Worm (Caenorhabditis elegans) whole organism, L1 larva: Measurements from ENCODE around the gene F53A9.9.
"Not testable (repeated sequence)": the region's sequence is repeated elsewhere in the genome, so short reads cannot be mapped to it uniquely, and the experiment has no call there.

Experiments
- C04F5.9 ChIP-seq: sonication (generic microtip); optimal IDR thresholded peaks from 2 replicates; lab custom pipeline; 2016; ENCODE audit warnings: missing genetic modification characterization, missing compliant biosample characterization
- aha-1 ChIP-seq: fragments of 150-350 bp; optimal IDR thresholded peaks from 2 replicates; lab custom pipeline; 2014; ENCODE audit warnings: missing biosample characterization, missing genetic modification characterization
- alr-1 ChIP-seq: fragments of 200-800 bp; sonication (Bioruptor generic); optimal IDR thresholded peaks from 2 replicates; lab custom pipeline; 2018; ENCODE audit warnings: borderline replicate concordance, mild to moderate bottlenecking, missing genetic modification characterization, missing compliant biosample characterization
- aly-2 ChIP-seq: fragments of 150-350 bp; optimal IDR thresholded peaks from 2 replicates; lab custom pipeline; 2014; ENCODE audit warnings: missing biosample characterization, missing genetic modification characterization
- ama-1 ChIP-seq: fragments of 150-350 bp; optimal IDR thresholded peaks from 2 replicates; lab custom pipeline; 2014
- ceh-63 ChIP-seq: fragments of 200-800 bp; sonication (Bioruptor generic); optimal IDR thresholded peaks from 2 replicates; lab custom pipeline; 2018; ENCODE audit warnings: mild to moderate bottlenecking, missing genetic modification characterization, missing compliant biosample characterization
- ceh-8 ChIP-seq: fragments of 200-800 bp; sonication (Bioruptor generic); optimal IDR thresholded peaks from 2 replicates; lab custom pipeline; 2018; ENCODE audit warnings: mild to moderate bottlenecking, missing genetic modification characterization, moderate library complexity, missing compliant biosample characterization
- ceh-82 ChIP-seq, 3 experiments: fragments of 150-350 bp in 1 of 3; sonication (generic microtip) in 2 of 3; optimal IDR thresholded peaks; 2 replicates each; lab custom pipeline; 2014 to 2017; ENCODE audit warnings: missing biosample characterization in 3 of 3, missing genetic modification characterization in 3 of 3
- ceh-88 ChIP-seq: fragments of 200-800 bp; sonication (Bioruptor generic); IDR thresholded peaks from 2 replicates; pipeline ENCODE4 v1.3.6; 2022; ENCODE audit warnings: missing genetic modification characterization, missing compliant biosample characterization
- ceh-90 ChIP-seq: sonication (generic microtip); optimal IDR thresholded peaks from 2 replicates; lab custom pipeline; 2016; ENCODE audit warnings: missing genetic modification characterization, missing compliant biosample characterization
- dpl-1 ChIP-seq, 3 experiments: fragments of 150-350 bp in 2 of 3; sonication (generic microtip) in 1 of 3; optimal IDR thresholded peaks; 2 replicates each; lab custom pipeline; 2014 to 2017; ENCODE audit warnings: missing biosample characterization in 3 of 3, missing genetic modification characterization in 3 of 3, missing genetic modification reagents in 3 of 3
- efl-1 ChIP-seq, 4 experiments: fragments of 150-350 bp; optimal IDR thresholded peaks in 3 of 4; peaks in 1 of 4; 1 replicate in 1 of 4; 2 replicates in 3 of 4; lab custom pipeline; 2014; ENCODE audit warnings: missing biosample characterization in 2 of 4, missing genetic modification characterization in 2 of 4, missing genetic modification reagents in 2 of 4
- egl-27 ChIP-seq, 2 experiments: fragments of 150-350 bp in 1 of 2; sonication (generic microtip); optimal IDR thresholded peaks; 3 replicates each; lab custom pipeline; 2017 to 2018; ENCODE audit warnings: missing biosample characterization in 2 of 2, missing genetic modification characterization in 2 of 2, missing genetic modification reagents in 2 of 2
- elt-3 ChIP-seq, 6 experiments: fragments of 150-350 bp in 1 of 6; sonication (generic microtip); optimal IDR thresholded peaks; 2 replicates each; lab custom pipeline; 2017 to 2018; ENCODE audit warnings: missing biosample characterization in 6 of 6, missing genetic modification characterization in 6 of 6, inconsistent platforms in 1 of 6
- ets-5 ChIP-seq: fragments of 200-800 bp; sonication (Bioruptor generic); IDR thresholded peaks from 2 replicates; pipeline ENCODE4 v1.3.6; 2022; ENCODE audit warnings: missing genetic modification characterization, missing compliant biosample characterization
- fkh-4 ChIP-seq: sonication (generic microtip); optimal IDR thresholded peaks from 2 replicates; lab custom pipeline; 2016; ENCODE audit warnings: missing compliant biosample characterization, missing genetic modification characterization, borderline replicate concordance
- fkh-8 ChIP-seq: sonication (generic microtip); optimal IDR thresholded peaks from 2 replicates; lab custom pipeline; 2016; ENCODE audit warnings: mild to moderate bottlenecking, missing genetic modification characterization, missing compliant biosample characterization
- hpl-2 ChIP-seq: fragments of 150-350 bp; optimal IDR thresholded peaks from 2 replicates; lab custom pipeline; 2014; ENCODE audit warnings: missing biosample characterization, missing genetic modification reagents, missing genetic modification characterization
- lin-13 ChIP-seq: fragments of 150-350 bp; optimal IDR thresholded peaks from 2 replicates; lab custom pipeline; 2014; ENCODE audit warnings: missing biosample characterization, missing genetic modification reagents, missing genetic modification characterization
- lin-14 ChIP-seq: fragments of 200-800 bp; sonication (Bioruptor generic); optimal IDR thresholded peaks from 2 replicates; lab custom pipeline; 2018; ENCODE audit warnings: mild to moderate bottlenecking, missing genetic modification characterization, moderate library complexity, missing compliant biosample characterization
- lin-39 ChIP-seq: fragments of 150-350 bp; optimal IDR thresholded peaks from 2 replicates; lab custom pipeline; 2014; ENCODE audit warnings: missing biosample characterization, missing genetic modification reagents, missing genetic modification characterization
- lir-3 ChIP-seq: sonication (generic microtip); optimal IDR thresholded peaks from 2 replicates; lab custom pipeline; 2016; ENCODE audit warnings: mild to moderate bottlenecking, missing genetic modification characterization, moderate library complexity, missing compliant biosample characterization; ENCODE audit not compliant: poor library complexity
- lsy-2 ChIP-seq, 2 experiments: fragments of 150-350 bp; optimal IDR thresholded peaks; 2 replicates each; lab custom pipeline; 2014; ENCODE audit warnings: missing biosample characterization in 2 of 2, missing genetic modification characterization in 2 of 2
- mdl-1 ChIP-seq, 2 experiments: fragments of 150-350 bp; optimal IDR thresholded peaks; 2 replicates each; lab custom pipeline; 2014 to 2017; ENCODE audit warnings: missing biosample characterization in 2 of 2, missing genetic modification characterization in 2 of 2, inconsistent platforms in 1 of 2
- mep-1 ChIP-seq: fragments of 150-350 bp; optimal IDR thresholded peaks from 2 replicates; lab custom pipeline; 2014; ENCODE audit warnings: missing biosample characterization, missing genetic modification characterization
- nhr-11 ChIP-seq: fragments of 150-350 bp; optimal IDR thresholded peaks from 2 replicates; lab custom pipeline; 2014; ENCODE audit warnings: missing biosample characterization, missing genetic modification characterization
- nhr-12 ChIP-seq: sonication (generic microtip); optimal IDR thresholded peaks from 2 replicates; lab custom pipeline; 2017; ENCODE audit warnings: missing biosample characterization, missing genetic modification characterization
- nhr-19 ChIP-seq: fragments of 200-800 bp; sonication (Bioruptor generic); conservative IDR thresholded peaks from 2 replicates; pipeline ENCODE4 v1.3.6; 2022; ENCODE audit warnings: missing genetic modification characterization, missing compliant biosample characterization
- nhr-20 ChIP-seq: sonication (generic microtip); optimal IDR thresholded peaks from 2 replicates; lab custom pipeline; 2016; ENCODE audit warnings: mild to moderate bottlenecking, missing genetic modification characterization, missing compliant biosample characterization
- nhr-28 ChIP-seq: fragments of 150-350 bp; optimal IDR thresholded peaks from 2 replicates; lab custom pipeline; 2014; ENCODE audit warnings: missing biosample characterization, missing genetic modification characterization
- nhr-76 ChIP-seq: sonication (generic microtip); optimal IDR thresholded peaks from 2 replicates; lab custom pipeline; 2017; ENCODE audit warnings: missing biosample characterization, missing genetic modification characterization
- nhr-84 ChIP-seq: sonication (generic microtip); optimal IDR thresholded peaks from 2 replicates; lab custom pipeline; 2017; ENCODE audit warnings: missing biosample characterization, missing genetic modification characterization
- nhr-90 ChIP-seq: sonication (generic microtip); optimal IDR thresholded peaks from 2 replicates; lab custom pipeline; 2016; ENCODE audit warnings: mild to moderate bottlenecking, missing genetic modification characterization, missing compliant biosample characterization; ENCODE audit not compliant: poor library complexity
- pag-3 ChIP-seq: sonication (generic microtip); optimal IDR thresholded peaks from 2 replicates; lab custom pipeline; 2017; ENCODE audit warnings: missing genetic modification characterization, mild to moderate bottlenecking, missing compliant biosample characterization, antibody characterized with exemption, borderline replicate concordance; ENCODE audit not compliant: insufficient read depth
- pax-3 ChIP-seq: fragments of 200-800 bp; sonication (Bioruptor generic); optimal IDR thresholded peaks from 2 replicates; lab custom pipeline; 2018; ENCODE audit warnings: mild to moderate bottlenecking, missing genetic modification characterization, moderate library complexity, missing compliant biosample characterization
- rnt-1 ChIP-seq: sonication (generic microtip); optimal IDR thresholded peaks from 2 replicates; lab custom pipeline; 2016; ENCODE audit warnings: mild to moderate bottlenecking, missing genetic modification characterization, moderate library complexity, missing compliant biosample characterization
- skn-1 ChIP-seq: fragments of 150-350 bp; optimal IDR thresholded peaks from 2 replicates; lab custom pipeline; 2014; ENCODE audit warnings: missing biosample characterization, missing genetic modification characterization
- snu-23 ChIP-seq: sonication (generic microtip); optimal IDR thresholded peaks from 2 replicates; lab custom pipeline; 2016; ENCODE audit warnings: missing genetic modification characterization, missing compliant biosample characterization
- sup-37 ChIP-seq: fragments of 200-800 bp; sonication (Bioruptor generic); optimal IDR thresholded peaks from 2 replicates; lab custom pipeline; 2018; ENCODE audit warnings: mild to moderate bottlenecking, missing genetic modification characterization, missing compliant biosample characterization
- swsn-7 ChIP-seq: sonication (generic microtip); optimal IDR thresholded peaks from 2 replicates; lab custom pipeline; 2016; ENCODE audit warnings: missing genetic modification characterization, missing compliant biosample characterization
- unc-130 ChIP-seq: fragments of 150-350 bp; optimal IDR thresholded peaks from 2 replicates; lab custom pipeline; 2017; ENCODE audit warnings: missing biosample characterization, missing genetic modification characterization, inconsistent platforms
- unc-62 ChIP-seq: fragments of 150-350 bp; optimal IDR thresholded peaks from 2 replicates; lab custom pipeline; 2014; ENCODE audit warnings: missing biosample characterization, missing genetic modification reagents, missing genetic modification characterization
- unc-86 ChIP-seq: sonication (generic microtip); optimal IDR thresholded peaks from 2 replicates; lab custom pipeline; 2016; ENCODE audit warnings: missing genetic modification characterization, missing compliant biosample characterization
- unc-98 ChIP-seq: fragments of 200-800 bp; sonication (Bioruptor generic); IDR thresholded peaks from 2 replicates; pipeline ENCODE4 v1.3.6; 2022; ENCODE audit warnings: missing genetic modification characterization, missing compliant biosample characterization
- xbp-1 ChIP-seq: sonication (generic microtip); optimal IDR thresholded peaks from 2 replicates; lab custom pipeline; 2016; ENCODE audit warnings: missing genetic modification characterization, missing compliant biosample characterization
- zag-1 ChIP-seq: fragments of 150-350 bp; optimal IDR thresholded peaks from 2 replicates; lab custom pipeline; 2014; ENCODE audit warnings: missing biosample characterization, missing genetic modification characterization
- ztf-11 ChIP-seq, 2 experiments: sonication (generic microtip); optimal IDR thresholded peaks; 2 replicates each; lab custom pipeline; 2016 to 2017; ENCODE audit warnings: missing genetic modification characterization in 2 of 2, missing biosample characterization in 1 of 2, missing compliant biosample characterization in 1 of 2
- ztf-4 ChIP-seq: fragments of 150-350 bp; optimal IDR thresholded peaks from 2 replicates; lab custom pipeline; 2014; ENCODE audit warnings: missing biosample characterization, missing genetic modification characterization

F53A9.9 gene

ce11 chrX:8731822-8732221 lies 11.3 kb upstream of the F53A9.9 start, which contains the start of gene M02D8.6:
TSS of gene M02D8.6 (minus strand) at chrX:8731922.
- TF ChIP-seq ceh-82 (tag; optimal IDR thresholded peaks at IDR 0.05; lab: Kevin White, UChicago); swsn-7; lin-39 (tag; lab: Kevin White, UChicago): not testable (repeated sequence)

DNA sequence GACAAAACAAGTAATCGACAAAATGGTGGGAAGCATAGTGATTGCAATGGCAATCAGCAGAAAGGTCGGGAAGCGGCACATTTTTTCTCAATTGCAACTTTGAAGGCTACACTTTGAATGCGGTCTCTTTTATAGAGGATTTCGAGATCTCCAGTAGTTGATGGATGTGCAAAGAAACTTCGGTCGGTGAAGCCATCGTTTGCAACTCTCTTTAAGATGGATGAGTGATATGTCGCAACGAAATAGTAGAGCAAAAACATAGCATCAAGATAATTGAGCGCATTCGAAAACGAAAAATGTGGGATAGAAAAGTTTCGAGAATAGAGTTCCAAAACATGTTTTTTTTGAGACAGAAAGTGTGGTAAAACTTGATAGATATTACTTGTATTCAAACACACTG lies 6.7 kb upstream of the F53A9.9 start, which contains the start of gene EGAP4.1:
TSS of gene EGAP4.1 (minus strand) at position 101 of the 400 bp plus-strand sequence.
- TF ChIP-seq nhr-19 (GFP tag; lab: Robert Waterston, UW), result 0 out of 2 replicates have a peak, but pooled peaks have one; percentile 12
- no peak for TF ChIP-seq ceh-90 (tag; lab: Kevin White, UChicago)
- no peak for TF ChIP-seq nhr-76 (tag; lab: Kevin White, UChicago)
- peak; percentile 28 for TF ChIP-seq lin-14
- peak; percentile 2 for TF ChIP-seq snu-23 (GFP tag; lab: Kevin White, UChicago)
- peak; percentile 50 for TF ChIP-seq rnt-1 (tag; lab: Kevin White, UChicago)
- no peak for TF ChIP-seq unc-130 (tag; lab: Kevin White, UChicago)
- no peak for TF ChIP-seq unc-62 (GFP tag; lab: Kevin White, UChicago)
- no peak for TF ChIP-seq ztf-11 (tag; optimal IDR thresholded peaks at IDR 0.05; lab: Kevin White, UChicago)

ce11 chrX:8723840-8724239 lies 3.3 kb upstream of the F53A9.9 start:
- TF ChIP-seq zag-1 (tag; lab: Kevin White, UChicago) (no peak), unc-62 (GFP tag; lab: Kevin White, UChicago) (no peak), efl-1 (optimal IDR thresholded peaks at IDR 0.05; lab: Kevin White, UChicago) (no peak), efl-1 (GFP tag; optimal IDR thresholded peaks at IDR 0.05 in 1 of 2; lab: Kevin White, UChicago) (no peak), unc-130 (tag; lab: Kevin White, UChicago) (peak; percentile 31), elt-3 (tag; optimal IDR thresholded peaks at IDR 0.05; lab: Kevin White, UChicago) (no peak), pag-3 (tag; lab: Kevin White, UChicago) (peak; percentile 97), C04F5.9 (tag; lab: Kevin White, UChicago) (no peak), unc-98 (GFP tag; lab: Robert Waterston, UW) (no peak), nhr-84 (no peak), nhr-90 (tag; lab: Kevin White, UChicago) (no peak), alr-1 (tag; lab: Kevin White, UChicago) (no peak), aha-1 (tag; lab: Kevin White, UChicago) (no peak), aly-2 (tag; lab: Kevin White, UChicago) (no peak), nhr-19 (GFP tag; lab: Robert Waterston, UW) (peak; percentile 46), ztf-4 (tag; lab: Kevin White, UChicago) (peak; percentile 5), ets-5 (no peak), nhr-11 (tag; lab: Kevin White, UChicago) (no peak), egl-27 (tag; optimal IDR thresholded peaks at IDR 0.05; lab: Kevin White, UChicago) (no peak), ama-1 (lab: Kevin White, UChicago) (no peak), mdl-1 (tag; optimal IDR thresholded peaks at IDR 0.05; lab: Kevin White, UChicago) (peak in 1 of 2 experiments; percentile 50), sup-37 (GFP tag; lab: Kevin White, UChicago) (no peak), ceh-88 (no peak), hpl-2 (GFP tag; lab: Kevin White, UChicago) (no peak), lir-3 (tag; lab: Kevin White, UChicago) (no peak), nhr-28 (tag; lab: Kevin White, UChicago) (no peak), snu-23 (GFP tag; lab: Kevin White, UChicago) (peak; percentile 56), fkh-8 (no peak), lin-13 (GFP tag; lab: Kevin White, UChicago) (no peak), fkh-4 (tag; lab: Kevin White, UChicago) (peak; percentile 34), nhr-20 (peak; percentile 59), xbp-1 (tag; lab: Kevin White, UChicago) (no peak), unc-86 (tag; lab: Kevin White, UChicago) (no peak), ceh-63 (GFP tag; lab: Kevin White, UChicago) (no peak), dpl-1 (GFP tag; optimal IDR thresholded peaks at IDR 0.05; lab: Kevin White, UChicago) (no peak), nhr-12 (tag; lab: Kevin White, UChicago) (no peak), mep-1 (no peak), ceh-8 (no peak), pax-3 (tag; lab: Kevin White, UChicago) (no peak), lsy-2 (tag; optimal IDR thresholded peaks at IDR 0.05; lab: Kevin White, UChicago) (peak in 1 of 2 experiments; percentile 62), skn-1 (tag; lab: Kevin White, UChicago) (no peak)
